Worm (Caenorhabditis elegans) whole organism, young adult: ENCODE data around the gene sod-1.

ENCODE experiments used
- B0261.1 ChIP-seq: sonication (generic microtip); optimal IDR thresholded peaks from 2 replicates; lab custom pipeline; 2016; ENCODE audit warnings: mild to moderate bottlenecking, missing genetic modification characterization, moderate library complexity, missing compliant biosample characterization
- B0336.3 ChIP-seq: fragments of 200-800 bp; sonication (Bioruptor generic); IDR thresholded peaks from 2 replicates; pipeline ENCODE4 v1.3.6; 2022; ENCODE audit warnings: missing genetic modification characterization, missing compliant biosample characterization
- C06A6.2 ChIP-seq: fragments of 200-800 bp; sonication (Bioruptor generic); conservative IDR thresholded peaks from 2 replicates; pipeline ENCODE4 v1.3.6; 2022; ENCODE audit warnings: missing genetic modification characterization, missing compliant biosample characterization
- C17E4.6 ChIP-seq: fragments of 200-800 bp; sonication (Bioruptor generic); IDR thresholded peaks from 2 replicates; pipeline ENCODE4 v1.3.6; 2022; ENCODE audit warnings: missing genetic modification reagents, missing genetic modification characterization, missing compliant biosample characterization
- D2030.7 ChIP-seq: fragments of 200-800 bp; sonication (Bioruptor generic); IDR thresholded peaks from 2 replicates; pipeline ENCODE4 v1.3.6; 2022; ENCODE audit warnings: missing genetic modification reagents, missing genetic modification characterization, missing compliant biosample characterization
- F22D6.2 ChIP-seq: sonication (generic microtip); optimal IDR thresholded peaks from 2 replicates; lab custom pipeline; 2016; ENCODE audit warnings: mild to moderate bottlenecking, missing genetic modification characterization, missing compliant biosample characterization
- F23B12.7 ChIP-seq: sonication (generic microtip); optimal IDR thresholded peaks from 2 replicates; lab custom pipeline; 2017; ENCODE audit warnings: missing genetic modification characterization, mild to moderate bottlenecking, missing compliant biosample characterization, antibody characterized with exemption, moderate library complexity; ENCODE audit not compliant: insufficient read depth
- F39B2.1 ChIP-seq: fragments of 200-800 bp; sonication (Bioruptor generic); IDR thresholded peaks from 2 replicates; pipeline ENCODE4 v1.3.6; 2022; ENCODE audit warnings: missing genetic modification reagents, missing genetic modification characterization, missing compliant biosample characterization
- F52B5.7 ChIP-seq: sonication (generic microtip); optimal IDR thresholded peaks from 2 replicates; lab custom pipeline; 2016; ENCODE audit warnings: mild to moderate bottlenecking, missing genetic modification characterization, missing compliant biosample characterization
- F57A8.1 ChIP-seq: fragments of 200-800 bp; sonication (Bioruptor generic); optimal IDR thresholded peaks from 2 replicates; lab custom pipeline; 2018; ENCODE audit warnings: mild to moderate bottlenecking, missing genetic modification characterization, moderate library complexity, missing compliant biosample characterization
- K11D2.4 ChIP-seq: fragments of 200-800 bp; sonication (Bioruptor generic); IDR thresholded peaks from 2 replicates; pipeline ENCODE4 v1.3.6; 2022; ENCODE audit warnings: missing genetic modification reagents, missing genetic modification characterization, missing compliant biosample characterization
- T07F8.4 ChIP-seq: sonication (generic microtip); optimal IDR thresholded peaks from 2 replicates; lab custom pipeline; 2016; ENCODE audit warnings: mild to moderate bottlenecking, missing genetic modification characterization, moderate library complexity, missing compliant biosample characterization
- Y56A3A.18 ChIP-seq: fragments of 200-800 bp; sonication (Bioruptor generic); IDR thresholded peaks from 2 replicates; pipeline ENCODE4 v1.3.6; 2022; ENCODE audit warnings: missing genetic modification reagents, missing genetic modification characterization, missing compliant biosample characterization
- Y79H2A.3 ChIP-seq: fragments of 200-800 bp; sonication (Bioruptor generic); conservative IDR thresholded peaks from 2 replicates; pipeline ENCODE4 v1.3.6; 2022; ENCODE audit warnings: missing genetic modification reagents, missing genetic modification characterization, missing compliant biosample characterization
- Y95B8A.8 ChIP-seq: fragments of 200-800 bp; sonication (Bioruptor generic); IDR thresholded peaks from 2 replicates; pipeline ENCODE4 v1.3.6; 2022; ENCODE audit warnings: missing genetic modification reagents, missing genetic modification characterization, missing compliant biosample characterization
- akir-1 ChIP-seq: fragments of 200-800 bp; sonication (Bioruptor generic); optimal IDR thresholded peaks from 2 replicates; lab custom pipeline; 2018; ENCODE audit warnings: mild to moderate bottlenecking, missing genetic modification characterization, moderate library complexity, missing compliant biosample characterization
- aptf-3 ChIP-seq: fragments of 200-800 bp; sonication (Bioruptor generic); IDR thresholded peaks from 2 replicates; pipeline ENCODE4 v1.3.6; 2022; ENCODE audit warnings: missing genetic modification characterization, missing compliant biosample characterization
- attf-3 ChIP-seq: fragments of 200-800 bp; sonication (Bioruptor generic); conservative IDR thresholded peaks from 2 replicates; pipeline ENCODE4 v1.3.6; 2022; ENCODE audit warnings: missing genetic modification reagents, missing genetic modification characterization, missing compliant biosample characterization
- attf-5 ChIP-seq: fragments of 200-800 bp; sonication (Bioruptor generic); optimal IDR thresholded peaks from 2 replicates; lab custom pipeline; 2018; ENCODE audit warnings: mild to moderate bottlenecking, missing genetic modification characterization, missing compliant biosample characterization
- attf-6 ChIP-seq: fragments of 200-800 bp; sonication (Bioruptor generic); IDR thresholded peaks from 2 replicates; pipeline ENCODE4 v1.3.6; 2022; ENCODE audit warnings: missing genetic modification reagents, missing genetic modification characterization, missing compliant biosample characterization
- ccch-3 ChIP-seq: fragments of 200-800 bp; sonication (Bioruptor generic); optimal IDR thresholded peaks from 2 replicates; lab custom pipeline; 2018; ENCODE audit warnings: mild to moderate bottlenecking, missing genetic modification characterization, missing compliant biosample characterization
- cebp-1 ChIP-seq, 2 experiments: fragments of 200-800 bp in 1 of 2; sonication (Bioruptor generic) in 1 of 2; sonication (generic microtip) in 1 of 2; IDR thresholded peaks in 1 of 2; optimal IDR thresholded peaks in 1 of 2; 2 replicates each; pipeline versions ENCODE4 v1.3.6 to Lab custom; 2017 to 2022; ENCODE audit warnings: missing compliant biosample characterization in 2 of 2, missing genetic modification characterization in 2 of 2, mild to moderate bottlenecking in 1 of 2, missing genetic modification reagents in 1 of 2, moderate library complexity in 1 of 2
- die-1 ChIP-seq: sonication (generic microtip); optimal IDR thresholded peaks from 2 replicates; lab custom pipeline; 2016; ENCODE audit warnings: missing genotype, mild to moderate bottlenecking, missing genetic modification characterization, missing compliant biosample characterization
- dox-1 ChIP-seq: fragments of 200-800 bp; sonication (Bioruptor generic); IDR thresholded peaks from 2 replicates; pipeline ENCODE4 v1.3.6; 2022; ENCODE audit warnings: missing genetic modification reagents, missing genetic modification characterization, missing compliant biosample characterization
- dpff-1 ChIP-seq: sonication (generic microtip); optimal IDR thresholded peaks from 2 replicates; lab custom pipeline; 2017; ENCODE audit warnings: mild to moderate bottlenecking, missing genetic modification characterization, missing compliant biosample characterization
- efl-1 ChIP-seq: fragments of 150-350 bp; optimal IDR thresholded peaks from 2 replicates; lab custom pipeline; 2014; ENCODE audit warnings: missing biosample characterization, missing genetic modification reagents, missing genetic modification characterization
- gei-17 ChIP-seq: fragments of 200-800 bp; sonication (Bioruptor generic); optimal IDR thresholded peaks from 2 replicates; lab custom pipeline; 2018; ENCODE audit warnings: mild to moderate bottlenecking, missing genetic modification characterization, missing compliant biosample characterization
- hlh-12 ChIP-seq: sonication (generic microtip); optimal IDR thresholded peaks from 2 replicates; lab custom pipeline; 2016; ENCODE audit warnings: missing genetic modification characterization, missing compliant biosample characterization
- hmg-1.2 ChIP-seq: fragments of 200-800 bp; sonication (Bioruptor generic); IDR thresholded peaks from 2 replicates; pipeline ENCODE4 v1.3.6; 2022; ENCODE audit warnings: missing genetic modification reagents, missing genetic modification characterization, missing compliant biosample characterization
- hmg-20 ChIP-seq: fragments of 200-800 bp; sonication (Bioruptor generic); IDR thresholded peaks from 2 replicates; pipeline ENCODE4 v1.3.6; 2022; ENCODE audit warnings: missing genetic modification reagents, missing genetic modification characterization, missing compliant biosample characterization
- hsf-1 ChIP-seq: fragments of 200-800 bp; sonication (Bioruptor generic); IDR thresholded peaks from 2 replicates; pipeline ENCODE4 v1.3.6; 2022; ENCODE audit warnings: missing genetic modification reagents, missing genetic modification characterization, missing compliant biosample characterization
- madf-10 ChIP-seq: sonication (generic microtip); optimal IDR thresholded peaks from 2 replicates; lab custom pipeline; 2016; ENCODE audit warnings: mild to moderate bottlenecking, missing genetic modification characterization, missing compliant biosample characterization
- madf-6 ChIP-seq: fragments of 200-800 bp; sonication (Bioruptor generic); IDR thresholded peaks from 2 replicates; pipeline ENCODE4 v1.3.6; 2022; ENCODE audit warnings: missing genetic modification reagents, missing genetic modification characterization, missing compliant biosample characterization
- madf-8 ChIP-seq: fragments of 200-800 bp; sonication (Bioruptor generic); conservative IDR thresholded peaks from 2 replicates; pipeline ENCODE4 v1.3.6; 2022; ENCODE audit warnings: missing genetic modification reagents, missing genetic modification characterization, missing compliant biosample characterization
- mcd-1 ChIP-seq: fragments of 200-800 bp; sonication (Bioruptor generic); IDR thresholded peaks from 2 replicates; pipeline ENCODE4 v1.3.6; 2022; ENCODE audit warnings: missing genetic modification reagents, missing genetic modification characterization, missing compliant biosample characterization
- nfya-1 ChIP-seq: sonication (generic microtip); optimal IDR thresholded peaks from 2 replicates; lab custom pipeline; 2017; ENCODE audit warnings: antibody characterized with exemption, missing compliant biosample characterization, missing genetic modification characterization, borderline replicate concordance; ENCODE audit not compliant: insufficient read depth
- nfya-2 ChIP-seq: fragments of 200-800 bp; sonication (Bioruptor generic); IDR thresholded peaks from 2 replicates; pipeline ENCODE4 v1.3.6; 2022; ENCODE audit warnings: missing genetic modification reagents, missing genetic modification characterization, missing compliant biosample characterization
- nhr-120 ChIP-seq: fragments of 200-800 bp; sonication (Bioruptor generic); IDR thresholded peaks from 2 replicates; pipeline ENCODE4 v1.3.6; 2022; ENCODE audit warnings: missing genetic modification characterization, missing compliant biosample characterization
- nhr-90 ChIP-seq: sonication (generic microtip); optimal IDR thresholded peaks from 2 replicates; lab custom pipeline; 2016; ENCODE audit warnings: missing genotype, mild to moderate bottlenecking, missing genetic modification characterization, missing compliant biosample characterization
- rec-8 ChIP-seq, 2 experiments: sonication (generic microtip); optimal IDR thresholded peaks; 2 replicates each; lab custom pipeline; 2016; ENCODE audit warnings: mild to moderate bottlenecking in 2 of 2, missing genetic modification characterization in 2 of 2, missing genetic modification reagents in 2 of 2, missing genotype in 2 of 2, missing biosample characterization in 1 of 2, missing compliant biosample characterization in 1 of 2, moderate library complexity in 1 of 2
- rpc-1 ChIP-seq, 2 experiments: fragments of 150-350 bp in 1 of 2; sonication (generic microtip) in 1 of 2; optimal IDR thresholded peaks; 2 replicates each; lab custom pipeline; 2014 to 2018; ENCODE audit warnings: missing biosample characterization in 1 of 2, missing genetic modification characterization in 1 of 2, missing genetic modification reagents in 1 of 2, missing genotype in 1 of 2
- snpc-3.4 ChIP-seq: sonication (generic microtip); optimal IDR thresholded peaks from 2 replicates; lab custom pipeline; 2017; ENCODE audit warnings: missing genetic modification characterization, mild to moderate bottlenecking, missing compliant biosample characterization, antibody characterized with exemption, moderate library complexity, missing genotype, missing genetic modification reagents
- unc-130 ChIP-seq: sonication (generic microtip); optimal IDR thresholded peaks from 2 replicates; lab custom pipeline; 2016; ENCODE audit warnings: missing genetic modification reagents, missing genetic modification characterization, missing compliant biosample characterization
- zim-3 ChIP-seq: sonication (generic microtip); optimal IDR thresholded peaks from 2 replicates; lab custom pipeline; 2017; ENCODE audit warnings: mild to moderate bottlenecking, missing genetic modification characterization, moderate library complexity, missing compliant biosample characterization
- ztf-26 ChIP-seq: sonication (generic microtip); optimal IDR thresholded peaks from 2 replicates; lab custom pipeline; 2017; ENCODE audit warnings: missing genetic modification characterization, missing compliant biosample characterization
- ztf-3 ChIP-seq: fragments of 200-800 bp; sonication (Bioruptor generic); optimal IDR thresholded peaks from 2 replicates; lab custom pipeline; 2018; ENCODE audit warnings: mild to moderate bottlenecking, missing genetic modification characterization, missing compliant biosample characterization
- ztf-6 ChIP-seq: fragments of 200-800 bp; sonication (Bioruptor generic); IDR thresholded peaks from 2 replicates; pipeline ENCODE4 v1.3.6; 2022; ENCODE audit warnings: missing genetic modification reagents, missing genetic modification characterization, missing compliant biosample characterization

The sod-1 gene

ce11 chrII:6951250-6951806 lies 22.4 kb downstream of the sod-1 start, which contains the start of the genes malt-1 and ceh-38 (continued):
- TF ChIP-seq snpc-3.4 (tag; lab: Kevin White, UChicago) (no peak), die-1 (tag; lab: Kevin White, UChicago) (no peak), madf-10 (tag; lab: Kevin White, UChicago) (peak; percentile 84), akir-1 (GFP tag; lab: Kevin White, UChicago) (peak; percentile 17), hsf-1 (GFP tag; lab: Robert Waterston, UW) (0 out of 2 replicates have a peak, but pooled peaks have one; percentile 9), K11D2.4 (GFP tag; lab: Robert Waterston, UW) (peak; percentile 58; the same call in 1 of the 2 replicates), C06A6.2 (peak; percentile 77), hmg-20 (no peak), attf-6 (GFP tag; lab: Robert Waterston, UW) (no peak), C17E4.6 (GFP tag; lab: Robert Waterston, UW) (no peak), Y95B8A.8 (GFP tag; lab: Robert Waterston, UW) (no peak), efl-1 (GFP tag; lab: Kevin White, UChicago) (no peak), madf-8 (GFP tag; lab: Robert Waterston, UW) (no peak), nhr-90 (tag; lab: Kevin White, UChicago) (no peak), cebp-1 (GFP tag; IDR thresholded peaks at IDR 0.05; lab: Robert Waterston, UW) (peak; percentile 63; the same call in 1 of the 2 replicates), cebp-1 (tag; optimal IDR thresholded peaks at IDR 0.05; lab: Kevin White, UChicago) (peak; percentile 90), ztf-3 (no peak), T07F8.4 (no peak), dox-1 (GFP tag; lab: Robert Waterston, UW) (peak; percentile 83), B0261.1 (no peak), F39B2.1 (GFP tag; lab: Robert Waterston, UW) (no peak), F22D6.2 (tag; lab: Kevin White, UChicago) (no peak), mcd-1 (GFP tag; lab: Robert Waterston, UW) (peak; percentile 75), F57A8.1 (GFP tag; lab: Kevin White, UChicago) (no peak), zim-3 (tag; lab: Kevin White, UChicago) (no peak), F52B5.7 (tag; lab: Kevin White, UChicago) (peak; percentile 24), aptf-3 (GFP tag; lab: Robert Waterston, UW) (no peak), nfya-2 (GFP tag; lab: Robert Waterston, UW) (no peak), B0336.3 (GFP tag; lab: Robert Waterston, UW) (peak; percentile 79), attf-3 (GFP tag; lab: Robert Waterston, UW) (peak; percentile 62), nfya-1 (tag; lab: Kevin White, UChicago) (no peak), D2030.7 (GFP tag; lab: Robert Waterston, UW) (no peak), rpc-1 (optimal IDR thresholded peaks at IDR 0.05; lab: Kevin White, UChicago) (no peak), rpc-1 (tag; optimal IDR thresholded peaks at IDR 0.05; lab: Kevin White, UChicago) (no peak), F23B12.7 (peak; percentile 74), attf-5 (GFP tag; lab: Kevin White, UChicago) (peak; percentile 98), hmg-1.2 (GFP tag; lab: Robert Waterston, UW) (peak; percentile 86), rec-8 (tag; optimal IDR thresholded peaks at IDR 0.05; lab: Kevin White, UChicago) (no peak), unc-130 (GFP tag; lab: Kevin White, UChicago) (no peak), Y79H2A.3 (GFP tag; lab: Robert Waterston, UW) (no peak), Y56A3A.18 (GFP tag; lab: Robert Waterston, UW) (no peak), nhr-120 (GFP tag; lab: Robert Waterston, UW) (no peak), gei-17 (peak; percentile 71), ztf-6 (GFP tag; lab: Robert Waterston, UW) (no peak), ccch-3 (peak; percentile 28), hlh-12 (tag; lab: Kevin White, UChicago) (no peak), madf-6 (no peak), ztf-26 (tag; lab: Kevin White, UChicago) (peak; percentile 52), dpff-1 (tag; lab: Kevin White, UChicago) (no peak)
